Worm (Caenorhabditis elegans): ENCODE data around the gene F54C9.3.

DNA sequence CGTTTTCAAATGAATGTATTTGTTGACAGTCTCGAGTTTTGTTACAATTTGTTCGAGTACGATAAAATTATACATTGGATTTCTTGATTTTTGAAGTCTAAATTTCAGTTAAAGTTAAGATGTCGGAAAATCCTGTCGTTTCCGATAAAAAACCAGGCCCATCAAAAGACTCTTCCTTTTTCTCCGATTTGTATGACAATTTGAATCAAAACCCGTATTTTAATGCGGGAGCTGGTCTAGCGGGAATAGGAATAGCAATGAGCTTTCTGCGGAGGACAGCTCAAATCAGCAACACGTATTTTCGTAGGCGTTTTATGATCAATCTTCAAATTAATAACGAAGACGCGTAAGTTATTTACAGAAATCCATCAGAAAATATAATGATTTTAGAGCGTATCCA is 4.3 kb upstream of the F54C9.3 start, which contains the start of gene bcs-1:
- TF ChIP-seq nfya-1 (tag; optimal IDR thresholded peaks at IDR 0.05) = no peak
- TF ChIP-seq ahr-1 (tag; optimal IDR thresholded peaks at IDR 0.05) = no peak
- TF ChIP-seq elt-2 (tag; optimal IDR thresholded peaks at IDR 0.05) = no peak
- TF ChIP-seq unc-86 (tag; optimal IDR thresholded peaks at IDR 0.05) = no peak
- no peak for TF ChIP-seq ama-1 (optimal IDR thresholded peaks at IDR 0.05)
- no peak for TF ChIP-seq pat-9 (tag; optimal IDR thresholded peaks at IDR 0.05)
- no peak for TF ChIP-seq pqm-1 (tag; optimal IDR thresholded peaks at IDR 0.05)
- TF ChIP-seq zip-5 (tag; optimal IDR thresholded peaks at IDR 0.05) = no peak
